Worm (Caenorhabditis elegans) whole organism, L4/young adult: ENCODE results near the gene fbxa-174.

Experiments
- W03F9.2 ChIP-seq: fragments of 150-350 bp; optimal IDR thresholded peaks from 2 replicates; lab custom pipeline; 2014; ENCODE audit warnings: missing biosample characterization, missing genetic modification characterization
- dao-5 ChIP-seq: sonication (generic microtip); optimal IDR thresholded peaks from 2 replicates; lab custom pipeline; 2016; ENCODE audit warnings: missing genotype, missing genetic modification characterization, moderate library complexity, missing compliant biosample characterization
- him-1 ChIP-seq: sonication (generic microtip); optimal IDR thresholded peaks from 2 replicates; lab custom pipeline; 2016; ENCODE audit warnings: missing genotype, missing genetic modification reagents, missing genetic modification characterization, missing compliant biosample characterization

- TF ChIP-seq him-1 (tag; lab: Kevin White, UChicago): no peak
- TF ChIP-seq dao-5 (tag; lab: Kevin White, UChicago): no peak
- no peak for TF ChIP-seq W03F9.2 (tag; lab: Kevin White, UChicago)
Observed at ce11 chrV:17566850-17567249, 8.6 kb upstream of the fbxa-174 start, which contains the start of gene C38D9.2.
